Fruit fly (Drosophila melanogaster) whole organism, embryonic: ENCODE results near the gene Taf8.

Experiments
- Atf-2 ChIP-seq: fragments of 200-800 bp; sonication (Bioruptor generic); optimal IDR thresholded peaks from 2 replicates; lab custom pipeline; 2016; ENCODE audit warnings: missing biosample characterization, missing genetic modification characterization
- CG10979 ChIP-seq: fragments of 200-800 bp; sonication (Bioruptor generic); optimal IDR thresholded peaks from 2 replicates; lab custom pipeline; 2018; ENCODE audit warnings: missing biosample characterization, mild to moderate bottlenecking, missing genetic modification characterization, moderate library complexity
- CG11085 ChIP-seq: fragments of 200-800 bp; sonication (Bioruptor generic); IDR thresholded peaks from 2 replicates; pipeline ENCODE4 v1.3.6; 2022; ENCODE audit warnings: missing biosample characterization, missing genetic modification characterization
- CG11695 ChIP-seq: fragments of 200-800 bp; sonication (Bioruptor generic); IDR thresholded peaks from 3 replicates; pipeline ENCODE4 v1.3.6; 2022; ENCODE audit warnings: missing biosample characterization, missing genetic modification characterization
- CG12104 ChIP-seq: fragments of 200-800 bp; sonication (Bioruptor generic); optimal IDR thresholded peaks from 3 replicates; lab custom pipeline; 2016; ENCODE audit warnings: missing biosample characterization, missing genetic modification characterization
- CG12659 ChIP-seq: fragments of 200-800 bp; sonication (Bioruptor generic); optimal IDR thresholded peaks from 3 replicates; lab custom pipeline; 2017; ENCODE audit warnings: mild to moderate bottlenecking, missing biosample characterization, missing genetic modification reagents, missing genetic modification characterization
- CG15514 ChIP-seq: fragments of 200-800 bp; sonication (Bioruptor generic); optimal IDR thresholded peaks from 3 replicates; lab custom pipeline; 2017; ENCODE audit warnings: missing biosample characterization, missing genetic modification characterization, mild to moderate bottlenecking, moderate library complexity, missing genetic modification reagents
- CG15696 ChIP-seq: fragments of 200-800 bp; sonication (Bioruptor generic); optimal IDR thresholded peaks from 2 replicates; lab custom pipeline; 2019; ENCODE audit warnings: missing biosample characterization, mild to moderate bottlenecking, missing genetic modification characterization, moderate library complexity
- CG30403 ChIP-seq: fragments of 200-800 bp; sonication (Bioruptor generic); optimal IDR thresholded peaks from 3 replicates; lab custom pipeline; 2016; ENCODE audit warnings: missing biosample characterization, missing genetic modification characterization
- CG31224 ChIP-seq: fragments of 200-800 bp; sonication (Bioruptor generic); IDR thresholded peaks from 2 replicates; pipeline ENCODE4 v1.3.6; 2022; ENCODE audit warnings: missing biosample characterization, missing genetic modification characterization
- CG3838 ChIP-seq: fragments of 200-800 bp; sonication (Bioruptor generic); optimal IDR thresholded peaks from 3 replicates; lab custom pipeline; 2016; ENCODE audit warnings: missing biosample characterization, missing genetic modification characterization
- CG6175 ChIP-seq: fragments of 200-800 bp; sonication (Bioruptor generic); IDR thresholded peaks from 3 replicates; pipeline ENCODE4 v1.3.6; 2022; ENCODE audit warnings: missing biosample characterization, missing genetic modification characterization
- CG6254 ChIP-seq: fragments of 200-800 bp; sonication (Bioruptor generic); optimal IDR thresholded peaks from 3 replicates; lab custom pipeline; 2017; ENCODE audit warnings: mild to moderate bottlenecking, missing biosample characterization, missing genetic modification reagents, missing genetic modification characterization
- CG7372 ChIP-seq: fragments of 200-800 bp; sonication (Bioruptor generic); IDR thresholded peaks from 2 replicates; pipeline ENCODE4 v1.3.6; 2022; ENCODE audit warnings: missing biosample characterization, missing genetic modification characterization
- CG7839 ChIP-seq: fragments of 200-800 bp; sonication (Bioruptor generic); optimal IDR thresholded peaks from 3 replicates; lab custom pipeline; 2018; ENCODE audit warnings: missing biosample characterization, mild to moderate bottlenecking, missing genetic modification characterization, moderate library complexity
- CG7987 ChIP-seq: fragments of 200-800 bp; sonication (Bioruptor generic); optimal IDR thresholded peaks from 2 replicates; lab custom pipeline; 2018; ENCODE audit warnings: missing biosample characterization, mild to moderate bottlenecking, missing genetic modification characterization, moderate library complexity
- CG8359 ChIP-seq: fragments of 200-800 bp; sonication (Bioruptor generic); optimal IDR thresholded peaks from 2 replicates; lab custom pipeline; 2017; ENCODE audit warnings: missing biosample characterization, mild to moderate bottlenecking, missing genetic modification characterization, borderline replicate concordance
- CG8478 ChIP-seq: fragments of >200 bp; optimal IDR thresholded peaks from 2 replicates; lab custom pipeline; 2018
- CG9797 ChIP-seq: fragments of 200-800 bp; sonication (Bioruptor generic); optimal IDR thresholded peaks from 3 replicates; lab custom pipeline; 2018; ENCODE audit warnings: missing biosample characterization, mild to moderate bottlenecking, missing genetic modification characterization
- CG9932 ChIP-seq: fragments of 200-800 bp; sonication (Bioruptor generic); IDR thresholded peaks from 2 replicates; pipeline ENCODE4 v1.3.6; 2022; ENCODE audit warnings: missing biosample characterization, missing genetic modification characterization
- D ChIP-seq, 2 experiments: fragments of 200-800 bp in 1 of 2; fragments of >200 bp in 1 of 2; sonication (Bioruptor generic) in 1 of 2; optimal IDR thresholded peaks; 2 replicates in 1 of 2; 3 replicates in 1 of 2; lab custom pipeline; 2017; ENCODE audit warnings: mild to moderate bottlenecking in 1 of 2, missing biosample characterization in 1 of 2, missing genetic modification characterization in 1 of 2, missing genetic modification reagents in 1 of 2
- D19B ChIP-seq: fragments of 200-800 bp; sonication (Bioruptor generic); optimal IDR thresholded peaks from 2 replicates; lab custom pipeline; 2017; ENCODE audit warnings: missing biosample characterization, mild to moderate bottlenecking, missing genetic modification characterization
- Dip3 ChIP-seq: fragments of 200-800 bp; sonication (Bioruptor generic); optimal IDR thresholded peaks from 3 replicates; lab custom pipeline; 2016; ENCODE audit warnings: missing biosample characterization, missing genetic modification characterization
- Fer3 ChIP-seq: fragments of 200-800 bp; sonication (Bioruptor generic); optimal IDR thresholded peaks from 2 replicates; lab custom pipeline; 2018; ENCODE audit warnings: missing biosample characterization, mild to moderate bottlenecking, missing genetic modification characterization, moderate library complexity
- GATAe ChIP-seq: fragments of 200-800 bp; sonication (Bioruptor generic); conservative IDR thresholded peaks from 2 replicates; pipeline ENCODE4 v1.3.6; 2022; ENCODE audit warnings: missing biosample characterization, missing genetic modification characterization
- HLH4C ChIP-seq: fragments of 200-800 bp; sonication (Bioruptor generic); IDR thresholded peaks from 3 replicates; pipeline ENCODE4 v1.3.6; 2022; ENCODE audit warnings: missing biosample characterization, missing genetic modification characterization; ENCODE audit not compliant: partially characterized antibody
- Hsf ChIP-seq: fragments of 200-800 bp; sonication (Bioruptor generic); optimal IDR thresholded peaks from 3 replicates; lab custom pipeline; 2016; ENCODE audit warnings: missing biosample characterization, missing genetic modification characterization
- Kr ChIP-seq: fragments of 200-800 bp; sonication (Bioruptor generic); optimal IDR thresholded peaks from 2 replicates; lab custom pipeline; 2017; ENCODE audit warnings: missing biosample characterization, mild to moderate bottlenecking, missing genetic modification characterization
- Lpt ChIP-seq: fragments of >200 bp; optimal IDR thresholded peaks from 2 replicates; lab custom pipeline; 2018; ENCODE audit warnings: missing biosample characterization, missing genetic modification characterization
- Mrtf ChIP-seq: fragments of 200-800 bp; sonication (Bioruptor generic); IDR thresholded peaks from 3 replicates; pipeline ENCODE4 v1.3.6; 2022; ENCODE audit warnings: missing biosample characterization, missing genetic modification characterization
- NFAT ChIP-seq: fragments of 200-800 bp; sonication (Bioruptor generic); IDR thresholded peaks from 2 replicates; pipeline ENCODE4 v1.3.6; 2022; ENCODE audit warnings: missing biosample characterization, missing genetic modification characterization
- TFAM ChIP-seq: fragments of 200-800 bp; sonication (Bioruptor generic); optimal IDR thresholded peaks from 2 replicates; lab custom pipeline; 2017; ENCODE audit warnings: missing biosample characterization, missing genetic modification characterization, inconsistent platforms
- amos ChIP-seq: fragments of 200-800 bp; sonication (Bioruptor generic); IDR thresholded peaks from 2 replicates; pipeline ENCODE4 v1.3.6; 2022; ENCODE audit warnings: missing biosample characterization, missing genetic modification characterization; ENCODE audit not compliant: partially characterized antibody
- ara ChIP-seq: fragments of 200-800 bp; sonication (Bioruptor generic); IDR thresholded peaks from 2 replicates; pipeline ENCODE4 v1.3.6; 2022; ENCODE audit warnings: missing biosample characterization, missing genetic modification characterization
- ase ChIP-seq: fragments of 200-800 bp; sonication (Bioruptor generic); IDR thresholded peaks from 3 replicates; pipeline ENCODE4 v1.3.6; 2022; ENCODE audit warnings: missing biosample characterization, missing genetic modification characterization
- chinmo ChIP-seq: fragments of 200-800 bp; sonication (Bioruptor generic); IDR thresholded peaks from 4 replicates; pipeline ENCODE4 v1.3.6; 2022; ENCODE audit warnings: missing biosample characterization, missing genetic modification characterization; ENCODE audit not compliant: partially characterized antibody
- corto ChIP-seq: fragments of 200-800 bp; sonication (Bioruptor generic); optimal IDR thresholded peaks from 2 replicates; lab custom pipeline; 2016; ENCODE audit warnings: missing biosample characterization, mild to moderate bottlenecking, missing genetic modification characterization, moderate library complexity
- exex ChIP-seq: fragments of 200-800 bp; sonication (Bioruptor generic); optimal IDR thresholded peaks from 4 replicates; lab custom pipeline; 2018; ENCODE audit warnings: missing biosample characterization, mild to moderate bottlenecking, missing genetic modification characterization, moderate library complexity
- grau ChIP-seq: fragments of 200-800 bp; optimal IDR thresholded peaks from 3 replicates; lab custom pipeline; 2019; ENCODE audit warnings: missing biosample characterization, mild to moderate bottlenecking, missing genetic modification characterization, moderate library complexity
- kni ChIP-seq: fragments of 200-800 bp; sonication (Bioruptor generic); optimal IDR thresholded peaks from 3 replicates; lab custom pipeline; 2017; ENCODE audit warnings: mild to moderate bottlenecking, missing biosample characterization, missing genetic modification reagents, missing genetic modification characterization
- mld ChIP-seq: fragments of 200-800 bp; sonication (Bioruptor generic); IDR thresholded peaks from 3 replicates; pipeline ENCODE4 v1.3.6; 2022; ENCODE audit warnings: missing biosample characterization, missing genetic modification characterization; ENCODE audit not compliant: partially characterized antibody
- nau ChIP-seq: fragments of 200-800 bp; sonication (Bioruptor generic); optimal IDR thresholded peaks from 3 replicates; lab custom pipeline; 2017; ENCODE audit warnings: missing biosample characterization, mild to moderate bottlenecking, missing genetic modification characterization, missing genetic modification reagents
- p53 ChIP-seq: fragments of 200-800 bp; sonication (Bioruptor generic); optimal IDR thresholded peaks from 2 replicates; lab custom pipeline; 2016; ENCODE audit warnings: missing biosample characterization, missing genetic modification characterization
- pfk ChIP-seq: fragments of 200-800 bp; sonication (Bioruptor generic); optimal IDR thresholded peaks from 2 replicates; lab custom pipeline; 2018; ENCODE audit warnings: missing biosample characterization, mild to moderate bottlenecking, missing genetic modification characterization, moderate library complexity
- pros ChIP-seq: fragments of 200-800 bp; sonication (Bioruptor generic); optimal IDR thresholded peaks from 3 replicates; lab custom pipeline; 2019; ENCODE audit warnings: missing biosample characterization, mild to moderate bottlenecking, missing genetic modification characterization, moderate library complexity
- psq ChIP-seq: fragments of 200-800 bp; sonication (Bioruptor generic); optimal IDR thresholded peaks from 2 replicates; lab custom pipeline; 2017; ENCODE audit warnings: missing biosample characterization, missing genetic modification characterization
- shn ChIP-seq: fragments of 200-800 bp; sonication (Bioruptor generic); optimal IDR thresholded peaks from 3 replicates; lab custom pipeline; 2016; ENCODE audit warnings: missing biosample characterization, missing genetic modification characterization
- stwl ChIP-seq: fragments of 200-800 bp; sonication (Bioruptor generic); optimal IDR thresholded peaks from 3 replicates; lab custom pipeline; 2018; ENCODE audit warnings: missing biosample characterization, mild to moderate bottlenecking, missing genetic modification characterization, moderate library complexity
- usp ChIP-seq: fragments of >200 bp; optimal IDR thresholded peaks from 2 replicates; lab custom pipeline; 2017; ENCODE audit warnings: missing biosample characterization, missing genetic modification characterization
- wor ChIP-seq: fragments of 200-800 bp; sonication (Bioruptor generic); IDR thresholded peaks from 2 replicates; pipeline ENCODE4 v1.3.6; 2022; ENCODE audit warnings: missing biosample characterization, missing genetic modification characterization
- zf30C ChIP-seq: fragments of 200-800 bp; sonication (Bioruptor generic); optimal IDR thresholded peaks from 3 replicates; lab custom pipeline; 2018; ENCODE audit warnings: missing biosample characterization, mild to moderate bottlenecking, missing genetic modification characterization

Taf8 gene

dm6 chrX:18153001-18153400, 51.2 kb downstream of the Taf8 start (continued):
- TF ChIP-seq Dip3 (GFP tag; lab: Kevin White, UChicago) (no peak), Mrtf (GFP tag; lab: Robert Waterston, UW) (no peak), mld (GFP tag; lab: Robert Waterston, UW) (no peak), GATAe (no peak), pros (GFP tag; lab: Kevin White, UChicago) (no peak), Fer3 (no peak), CG12104 (GFP tag; lab: Kevin White, UChicago) (no peak), CG8478 (no peak), CG31224 (GFP tag; lab: Robert Waterston, UW) (no peak), CG6175 (no peak), ara (GFP tag; lab: Robert Waterston, UW) (no peak), CG30403 (GFP tag; lab: Kevin White, UChicago) (no peak), CG7839 (peak; percentile 20), zf30C (GFP tag; lab: Kevin White, UChicago) (no peak), grau (tag; lab: Kevin White, UChicago) (peak; percentile 15), D19B (GFP tag; lab: Kevin White, UChicago) (no peak), corto (GFP tag; lab: Kevin White, UChicago) (no peak), wor (GFP tag; lab: Robert Waterston, UW) (no peak), Lpt (GFP tag; lab: Kevin White, UChicago) (no peak), TFAM (GFP tag; lab: Kevin White, UChicago) (no peak), CG15514 (no peak), kni (GFP tag; lab: Kevin White, UChicago) (no peak), CG9932 (GFP tag; lab: Robert Waterston, UW) (0 out of 2 replicates have a peak, but pooled peaks have one; percentile 20), CG11085 (GFP tag; lab: Robert Waterston, UW) (no peak), Atf-2 (GFP tag; lab: Kevin White, UChicago) (no peak), CG8359 (GFP tag; lab: Kevin White, UChicago) (no peak), shn (GFP tag; lab: Kevin White, UChicago) (no peak), CG3838 (no peak), Kr (no peak), NFAT (no peak), CG7372 (GFP tag; lab: Robert Waterston, UW) (no peak), pfk (GFP tag; lab: Kevin White, UChicago) (no peak), CG10979 (no peak), CG9797 (no peak), stwl (tag; lab: Kevin White, UChicago) (no peak), HLH4C (GFP tag; lab: Robert Waterston, UW) (no peak), ase (GFP tag; lab: Robert Waterston, UW) (no peak), CG6254 (GFP tag; lab: Kevin White, UChicago) (no peak), amos (GFP tag; lab: Robert Waterston, UW) (no peak), CG11695 (GFP tag; lab: Robert Waterston, UW) (peak; percentile 56; the same call in 1 of the 3 replicates), CG12659 (no peak), D (optimal IDR thresholded peaks at IDR 0.05; lab: Kevin White, UChicago) (no peak), D (GFP tag; optimal IDR thresholded peaks at IDR 0.05; lab: Kevin White, UChicago) (no peak), CG7987 (GFP tag; lab: Kevin White, UChicago) (no peak), p53 (GFP tag; lab: Kevin White, UChicago) (no peak), chinmo (GFP tag; lab: Robert Waterston, UW) (no peak), exex (tag; lab: Kevin White, UChicago) (no peak), CG15696 (tag; lab: Kevin White, UChicago) (no peak), usp (no peak), nau (GFP tag; lab: Kevin White, UChicago) (no peak), psq (GFP tag; lab: Kevin White, UChicago) (no peak), Hsf (GFP tag; lab: Kevin White, UChicago) (no peak)
